Worm (Caenorhabditis elegans) whole organism, L2 larva: ENCODE data around the gene plp-2.
A peak's percentile ranks its signal among the peaks of the same experiment; 100 is the strongest.

Experiments
- C34F6.9 ChIP-seq: fragments of 150-350 bp; optimal IDR thresholded peaks from 2 replicates; lab custom pipeline; 2014; ENCODE audit warnings: missing biosample characterization, missing genetic modification characterization
- F13H6.1 ChIP-seq: sonication (generic microtip); optimal IDR thresholded peaks from 2 replicates; lab custom pipeline; 2016; ENCODE audit warnings: missing genetic modification characterization, missing compliant biosample characterization
- aly-2 ChIP-seq: fragments of 150-350 bp; optimal IDR thresholded peaks from 2 replicates; lab custom pipeline; 2014; ENCODE audit warnings: missing biosample characterization, missing genetic modification characterization
- ama-1 ChIP-seq: fragments of 150-350 bp; optimal IDR thresholded peaks from 2 replicates; lab custom pipeline; 2018; ENCODE audit warnings: inconsistent platforms
- ceh-16 ChIP-seq: fragments of 150-350 bp; optimal IDR thresholded peaks from 2 replicates; lab custom pipeline; 2014; ENCODE audit warnings: missing biosample characterization, missing genetic modification characterization
- crh-2 ChIP-seq: sonication (generic microtip); optimal IDR thresholded peaks from 2 replicates; lab custom pipeline; 2017; ENCODE audit warnings: missing biosample characterization, missing genetic modification characterization
- dmd-4 ChIP-seq: sonication (generic microtip); optimal IDR thresholded peaks from 2 replicates; lab custom pipeline; 2017; ENCODE audit warnings: missing biosample characterization, missing genetic modification characterization
- egl-27 ChIP-seq: sonication (generic microtip); optimal IDR thresholded peaks from 3 replicates; lab custom pipeline; 2017; ENCODE audit warnings: missing biosample characterization, missing genetic modification reagents, missing genetic modification characterization
- elt-3 ChIP-seq: sonication (generic microtip); optimal IDR thresholded peaks from 2 replicates; lab custom pipeline; 2017; ENCODE audit warnings: missing biosample characterization, missing genetic modification characterization
- fos-1 ChIP-seq: fragments of 150-350 bp; optimal IDR thresholded peaks from 2 replicates; lab custom pipeline; 2014; ENCODE audit warnings: missing biosample characterization, missing genetic modification characterization
- lsy-2 ChIP-seq, 2 experiments: fragments of 150-350 bp in 1 of 2; sonication (generic microtip) in 1 of 2; optimal IDR thresholded peaks; 2 replicates each; lab custom pipeline; 2014 to 2017; ENCODE audit warnings: missing biosample characterization in 2 of 2, missing genetic modification characterization in 2 of 2
- mab-5 ChIP-seq: fragments of 150-350 bp; optimal IDR thresholded peaks from 2 replicates; lab custom pipeline; 2014; ENCODE audit warnings: missing biosample characterization, missing genetic modification characterization
- mdl-1 ChIP-seq, 2 experiments: fragments of 150-350 bp in 1 of 2; sonication (generic microtip) in 1 of 2; optimal IDR thresholded peaks; 2 replicates each; lab custom pipeline; 2017; ENCODE audit warnings: missing biosample characterization in 2 of 2, missing genetic modification characterization in 2 of 2
- nhr-10 ChIP-seq: sonication (generic microtip); optimal IDR thresholded peaks from 2 replicates; lab custom pipeline; 2017; ENCODE audit warnings: missing biosample characterization, missing genetic modification characterization
- nhr-11 ChIP-seq: fragments of 150-350 bp; optimal IDR thresholded peaks from 2 replicates; lab custom pipeline; 2014; ENCODE audit warnings: missing biosample characterization, missing genetic modification characterization
- nhr-129 ChIP-seq: fragments of 150-350 bp; optimal IDR thresholded peaks from 2 replicates; lab custom pipeline; 2014; ENCODE audit warnings: missing biosample characterization, missing genetic modification characterization
- nhr-23 ChIP-seq: fragments of 150-350 bp; optimal IDR thresholded peaks from 2 replicates; lab custom pipeline; 2014; ENCODE audit warnings: missing biosample characterization, missing genetic modification reagents, missing genetic modification characterization
- peb-1 ChIP-seq: fragments of 150-350 bp; optimal IDR thresholded peaks from 2 replicates; lab custom pipeline; 2014; ENCODE audit warnings: missing biosample characterization, missing genetic modification characterization
- sma-3 ChIP-seq: sonication (generic microtip); optimal IDR thresholded peaks from 2 replicates; lab custom pipeline; 2016; ENCODE audit warnings: missing genetic modification reagents, missing genetic modification characterization, missing compliant biosample characterization
- sma-9 ChIP-seq, 2 experiments: fragments of 150-350 bp in 1 of 2; sonication (generic microtip) in 1 of 2; optimal IDR thresholded peaks; 2 replicates each; lab custom pipeline; 2014 to 2016; ENCODE audit warnings: missing genetic modification characterization in 2 of 2, mild to moderate bottlenecking in 1 of 2, missing biosample characterization in 1 of 2, missing compliant biosample characterization in 1 of 2, missing genetic modification reagents in 1 of 2, moderate library complexity in 1 of 2
- snpc-4 ChIP-seq: fragments of 150-350 bp; optimal IDR thresholded peaks from 2 replicates; lab custom pipeline; 2014; ENCODE audit warnings: missing biosample characterization, missing genetic modification characterization
- unc-55 ChIP-seq: fragments of 150-350 bp; sonication (generic microtip); optimal IDR thresholded peaks from 3 replicates; lab custom pipeline; 2014; ENCODE audit warnings: missing biosample characterization, missing genetic modification reagents, missing genetic modification characterization
- unc-62 ChIP-seq: fragments of 150-350 bp; optimal IDR thresholded peaks from 2 replicates; lab custom pipeline; 2014; ENCODE audit warnings: missing biosample characterization, missing genetic modification reagents, missing genetic modification characterization
- zag-1 ChIP-seq: fragments of 150-350 bp; optimal IDR thresholded peaks from 2 replicates; lab custom pipeline; 2014; ENCODE audit warnings: missing biosample characterization, missing genetic modification characterization
- ztf-1 ChIP-seq: fragments of 200-800 bp; sonication (Bioruptor generic); conservative IDR thresholded peaks from 2 replicates; pipeline ENCODE4 v1.3.6; 2022; ENCODE audit warnings: missing genetic modification characterization, missing compliant biosample characterization
- ztf-11 ChIP-seq: sonication (generic microtip); optimal IDR thresholded peaks from 2 replicates; lab custom pipeline; 2017; ENCODE audit warnings: missing biosample characterization, missing genetic modification characterization
- ztf-4 ChIP-seq: fragments of 150-350 bp; optimal IDR thresholded peaks from 2 replicates; lab custom pipeline; 2014; ENCODE audit warnings: missing biosample characterization, missing genetic modification characterization

The plp-2 gene

ce11 chrX:14982525-14982924 is at the start of gene plp-2:
TSS of gene plp-2 (minus strand) at chrX:14982804.
- TF ChIP-seq mab-5 (tag; lab: Kevin White, UChicago) (no peak), snpc-4 (no peak), ztf-4 (tag; lab: Kevin White, UChicago) (no peak), fos-1 (tag; lab: Kevin White, UChicago) (no peak), crh-2 (tag; lab: Kevin White, UChicago) (no peak), peb-1 (tag; lab: Kevin White, UChicago) (no peak), elt-3 (tag; lab: Kevin White, UChicago) (no peak), ceh-16 (tag; lab: Kevin White, UChicago) (no peak), ztf-1 (GFP tag; lab: Robert Waterston, UW) (no peak), zag-1 (tag; lab: Kevin White, UChicago) (no peak), sma-9 (GFP tag; optimal IDR thresholded peaks at IDR 0.05; lab: Kevin White, UChicago) (no peak), sma-9 (tag; optimal IDR thresholded peaks at IDR 0.05; lab: Kevin White, UChicago) (no peak), lsy-2 (tag; optimal IDR thresholded peaks at IDR 0.05; lab: Kevin White, UChicago) (no peak), nhr-129 (tag; lab: Kevin White, UChicago) (no peak), nhr-10 (tag; lab: Kevin White, UChicago) (no peak), dmd-4 (tag; lab: Kevin White, UChicago) (no peak), ztf-11 (no peak)

- TF ChIP-seq snpc-4 (peak; percentile 24), sma-3 (no peak), ceh-16 (tag; lab: Kevin White, UChicago) (no peak), nhr-10 (tag; lab: Kevin White, UChicago) (no peak), nhr-11 (tag; lab: Kevin White, UChicago) (no peak), C34F6.9 (tag; lab: Kevin White, UChicago) (no peak)
These were observed 45.4 kb upstream of the plp-2 start for ce11 chrX:15027997-15028396.

DNA sequence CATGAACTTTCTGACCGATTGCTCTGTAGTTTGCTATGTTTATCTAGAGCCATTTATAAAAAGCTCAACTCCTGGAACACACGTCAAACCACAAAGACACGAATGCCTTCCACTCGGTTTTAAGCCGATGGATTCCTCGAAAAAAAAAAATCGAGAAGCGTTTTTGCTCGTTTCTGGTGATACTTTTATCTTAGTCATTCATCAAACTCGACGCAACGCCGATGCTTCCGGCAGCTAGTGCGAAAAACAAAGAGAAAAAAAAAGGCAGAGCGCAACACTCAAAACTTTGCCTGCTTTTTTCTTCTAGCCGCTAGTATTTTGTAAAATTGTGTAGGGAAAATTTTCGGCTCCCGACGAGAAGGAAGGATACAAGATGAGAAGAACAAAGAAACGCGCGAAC is 45.0 kb upstream of the plp-2 start:
- TF ChIP-seq unc-55 (GFP tag; lab: Kevin White, UChicago) = peak; percentile 77
- peak; percentile 68 for TF ChIP-seq mab-5 (tag; lab: Kevin White, UChicago)
- TF ChIP-seq nhr-23 (tag; lab: Kevin White, UChicago) = no peak
- peak; percentile 4 for TF ChIP-seq egl-27
- TF ChIP-seq ama-1 = no peak
- peak in 1 of 2 experiments; percentile 3 for TF ChIP-seq lsy-2 (tag; optimal IDR thresholded peaks at IDR 0.05; lab: Kevin White, UChicago)
- no peak for TF ChIP-seq aly-2 (tag; lab: Kevin White, UChicago)
- no peak for TF ChIP-seq mdl-1 (tag; optimal IDR thresholded peaks at IDR 0.05; lab: Kevin White, UChicago)

DNA sequence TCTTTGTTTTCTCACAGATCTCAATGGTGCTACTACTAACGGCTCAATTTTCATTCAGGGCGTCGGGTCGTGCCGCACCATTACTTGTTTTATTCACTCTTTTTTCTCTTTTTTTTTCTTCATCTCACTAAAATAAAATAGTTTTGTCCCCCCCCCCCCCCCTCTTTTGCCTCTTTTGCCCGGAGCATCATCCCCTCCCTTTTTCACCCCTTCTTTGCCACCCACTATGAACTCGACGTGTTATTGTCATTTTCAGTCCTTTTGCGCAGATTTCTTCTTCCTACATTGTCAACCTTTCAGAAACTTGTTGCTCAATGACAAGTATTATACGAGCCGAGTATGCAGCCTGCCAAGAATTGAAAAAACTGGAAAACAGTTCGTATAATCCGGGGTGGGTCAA is 43.4 kb upstream of the plp-2 start, which contains the start of gene seb-3:
Gene seb-3, plus strand, starts transcription at position 301 of the 400 bp plus-strand sequence.
- TF ChIP-seq unc-62 (GFP tag; lab: Kevin White, UChicago) = no peak
- no peak for TF ChIP-seq egl-27
- no peak for TF ChIP-seq sma-9 (GFP tag; optimal IDR thresholded peaks at IDR 0.05; lab: Kevin White, UChicago)
- TF ChIP-seq sma-9 (tag; optimal IDR thresholded peaks at IDR 0.05; lab: Kevin White, UChicago) = no peak
- TF ChIP-seq ama-1 = no peak
- no peak for TF ChIP-seq aly-2 (tag; lab: Kevin White, UChicago)

DNA sequence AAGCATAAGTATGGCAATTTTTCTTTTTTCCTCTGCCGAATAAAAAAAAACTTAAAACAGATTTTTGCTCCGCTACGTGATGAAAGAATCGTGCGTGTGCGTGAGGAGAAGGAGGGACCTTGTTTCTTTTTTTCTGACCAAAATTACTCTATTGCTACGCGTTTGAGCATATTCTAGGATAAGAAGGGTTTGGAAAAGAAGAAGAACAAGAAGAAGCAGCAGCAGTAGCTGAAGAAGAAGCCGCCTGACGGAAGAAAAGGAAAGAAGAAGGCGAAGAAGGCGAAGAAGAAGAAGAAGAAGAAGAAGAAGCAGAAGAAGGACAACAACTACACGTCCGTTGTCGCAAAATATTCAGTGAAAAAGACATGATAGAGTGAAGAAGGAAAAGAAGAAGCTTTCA is 33.5 kb upstream of the plp-2 start:
- TF ChIP-seq sma-9 (GFP tag; optimal IDR thresholded peaks at IDR 0.05; lab: Kevin White, UChicago) = no peak
- TF ChIP-seq sma-9 (tag; optimal IDR thresholded peaks at IDR 0.05; lab: Kevin White, UChicago) = no peak
- peak; percentile 42 for TF ChIP-seq unc-55 (GFP tag; lab: Kevin White, UChicago)
- TF ChIP-seq egl-27 = peak; percentile 11

DNA sequence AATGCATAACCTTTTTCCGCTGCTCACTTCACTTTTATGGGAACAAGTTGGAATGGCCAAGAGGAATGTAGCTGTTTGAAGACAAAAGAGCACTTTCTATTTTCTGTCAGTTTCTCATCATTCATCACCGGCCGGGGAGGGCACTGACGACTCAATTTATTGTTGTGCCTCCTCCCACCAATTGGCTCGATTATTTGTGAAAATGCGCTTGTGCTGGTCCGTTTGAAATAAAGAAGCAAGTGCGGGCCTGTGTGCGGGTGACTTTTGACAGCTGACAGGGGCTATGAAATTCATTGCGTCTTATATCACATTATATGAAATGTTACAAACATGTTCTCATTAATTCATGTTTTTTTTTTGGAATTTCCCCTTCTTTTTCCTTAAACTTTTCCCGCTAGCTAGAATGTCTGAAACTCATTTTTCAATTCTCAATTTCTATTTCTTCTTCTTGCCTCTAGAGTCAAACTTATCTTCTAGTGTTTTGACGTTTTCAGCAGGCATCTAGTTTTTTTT is 31.4 kb upstream of the plp-2 start:
- TF ChIP-seq crh-2 (tag; lab: Kevin White, UChicago) (no peak), nhr-129 (tag; lab: Kevin White, UChicago) (peak; percentile 28), F13H6.1 (tag; lab: Kevin White, UChicago) (peak; percentile 23), lsy-2 (tag; optimal IDR thresholded peaks at IDR 0.05; lab: Kevin White, UChicago) (peak in 1 of 2 experiments; percentile 13), C34F6.9 (tag; lab: Kevin White, UChicago) (peak; percentile 16)
